Worm (Caenorhabditis elegans) whole organism, mixed stage, embryonic: ENCODE results near the gene fbxa-105.

Source experiments
- M03D4.4 ChIP-seq: sonication (generic microtip); optimal IDR thresholded peaks from 2 replicates; lab custom pipeline; 2017; ENCODE audit warnings: mild to moderate bottlenecking, missing genetic modification characterization, missing compliant biosample characterization
- bed-3 ChIP-seq: fragments of 200-800 bp; sonication (Bioruptor generic); optimal IDR thresholded peaks from 3 replicates; lab custom pipeline; 2018; ENCODE audit warnings: mild to moderate bottlenecking, missing genetic modification characterization, moderate library complexity, missing compliant biosample characterization
- ceh-39 ChIP-seq: fragments of 150-350 bp; optimal IDR thresholded peaks from 2 replicates; lab custom pipeline; 2014; ENCODE audit warnings: missing biosample characterization, missing genetic modification characterization
- ceh-43 ChIP-seq: fragments of 200-800 bp; sonication (Bioruptor generic); optimal IDR thresholded peaks from 2 replicates; lab custom pipeline; 2018; ENCODE audit warnings: mild to moderate bottlenecking, missing genetic modification characterization, moderate library complexity, missing compliant biosample characterization
- ceh-83 ChIP-seq: fragments of 200-800 bp; sonication (Bioruptor generic); optimal IDR thresholded peaks from 2 replicates; lab custom pipeline; 2018; ENCODE audit warnings: mild to moderate bottlenecking, missing genetic modification characterization, missing compliant biosample characterization
- ces-1 ChIP-seq: fragments of 150-350 bp; optimal IDR thresholded peaks from 2 replicates; lab custom pipeline; 2014; ENCODE audit warnings: missing biosample characterization, missing genetic modification reagents, missing genetic modification characterization
- cnd-1 ChIP-seq: fragments of 200-800 bp; sonication (Bioruptor generic); optimal IDR thresholded peaks from 2 replicates; lab custom pipeline; 2018; ENCODE audit warnings: mild to moderate bottlenecking, missing genetic modification characterization, missing compliant biosample characterization
- elt-1 ChIP-seq: sonication (generic microtip); optimal IDR thresholded peaks from 2 replicates; lab custom pipeline; 2017; ENCODE audit warnings: missing genetic modification characterization, mild to moderate bottlenecking, missing compliant biosample characterization, antibody characterized with exemption, moderate library complexity, borderline replicate concordance; ENCODE audit not compliant: insufficient read depth
- elt-3 ChIP-seq: fragments of 150-350 bp; optimal IDR thresholded peaks from 2 replicates; lab custom pipeline; 2014; ENCODE audit warnings: missing biosample characterization, missing genetic modification characterization
- flh-1 ChIP-seq: fragments of 200-800 bp; sonication (Bioruptor generic); optimal IDR thresholded peaks from 2 replicates; lab custom pipeline; 2018; ENCODE audit warnings: mild to moderate bottlenecking, missing genetic modification characterization, moderate library complexity, missing compliant biosample characterization
- ham-2 ChIP-seq: fragments of 200-800 bp; sonication (Bioruptor generic); optimal IDR thresholded peaks from 2 replicates; lab custom pipeline; 2018; ENCODE audit warnings: mild to moderate bottlenecking, missing genetic modification characterization, missing compliant biosample characterization
- hlh-1 ChIP-seq: fragments of 150-350 bp; optimal IDR thresholded peaks from 2 replicates; lab custom pipeline; 2014; ENCODE audit warnings: missing biosample characterization, missing genetic modification reagents, missing genetic modification characterization
- lin-13 ChIP-seq: fragments of 150-350 bp; optimal IDR thresholded peaks from 2 replicates; lab custom pipeline; 2014; ENCODE audit warnings: missing biosample characterization, missing genetic modification characterization
- lsy-2 ChIP-seq: fragments of 150-350 bp; optimal IDR thresholded peaks from 2 replicates; lab custom pipeline; 2014; ENCODE audit warnings: missing biosample characterization, missing genetic modification characterization
- mab-5 ChIP-seq: fragments of 150-350 bp; optimal IDR thresholded peaks from 2 replicates; lab custom pipeline; 2014; ENCODE audit warnings: missing biosample characterization, missing genetic modification characterization
- mep-1 ChIP-seq: fragments of 150-350 bp; optimal IDR thresholded peaks from 2 replicates; lab custom pipeline; 2017; ENCODE audit warnings: missing biosample characterization, missing genetic modification reagents, missing genetic modification characterization, inconsistent platforms
- mls-2 ChIP-seq: sonication (generic microtip); optimal IDR thresholded peaks from 2 replicates; lab custom pipeline; 2016; ENCODE audit warnings: mild to moderate bottlenecking, missing genetic modification characterization, moderate library complexity, missing compliant biosample characterization
- nhr-12 ChIP-seq: fragments of 150-350 bp; optimal IDR thresholded peaks from 2 replicates; lab custom pipeline; 2014; ENCODE audit warnings: missing biosample characterization, missing genetic modification characterization
- nhr-2 ChIP-seq: fragments of 150-350 bp; optimal IDR thresholded peaks from 2 replicates; lab custom pipeline; 2014; ENCODE audit warnings: missing biosample characterization, missing genetic modification characterization
- nhr-237 ChIP-seq: fragments of 150-350 bp; optimal IDR thresholded peaks from 2 replicates; lab custom pipeline; 2014; ENCODE audit warnings: missing biosample characterization, missing genetic modification characterization
- nhr-28 ChIP-seq: fragments of 150-350 bp; optimal IDR thresholded peaks from 2 replicates; lab custom pipeline; 2014; ENCODE audit warnings: missing biosample characterization, missing genetic modification characterization
- nhr-76 ChIP-seq: sonication (generic microtip); optimal IDR thresholded peaks from 2 replicates; lab custom pipeline; 2017; ENCODE audit warnings: missing biosample characterization, missing genetic modification characterization
- pha-4 ChIP-seq: fragments of 150-350 bp; optimal IDR thresholded peaks from 2 replicates; lab custom pipeline; 2018; ENCODE audit warnings: missing biosample characterization, missing genetic modification reagents, missing genetic modification characterization
- sem-2 ChIP-seq: fragments of 200-800 bp; sonication (Bioruptor generic); optimal IDR thresholded peaks from 2 replicates; lab custom pipeline; 2018; ENCODE audit warnings: mild to moderate bottlenecking, missing genetic modification characterization, missing compliant biosample characterization
- snpc-4 ChIP-seq: fragments of 150-350 bp; optimal IDR thresholded peaks from 2 replicates; lab custom pipeline; 2014; ENCODE audit warnings: missing biosample characterization, missing genetic modification characterization
- sptf-1 ChIP-seq: sonication (generic microtip); optimal IDR thresholded peaks from 2 replicates; lab custom pipeline; 2017; ENCODE audit warnings: mild to moderate bottlenecking, missing genetic modification characterization, moderate library complexity, missing compliant biosample characterization
- tbx-8 ChIP-seq: fragments of 200-800 bp; sonication (Bioruptor generic); optimal IDR thresholded peaks from 2 replicates; lab custom pipeline; 2018; ENCODE audit warnings: mild to moderate bottlenecking, missing genetic modification characterization, moderate library complexity, missing compliant biosample characterization
- unc-120 ChIP-seq: sonication (generic microtip); optimal IDR thresholded peaks from 2 replicates; lab custom pipeline; 2017; ENCODE audit warnings: missing genetic modification characterization, missing compliant biosample characterization; ENCODE audit not compliant: poor library complexity, severe bottlenecking
- unc-39 ChIP-seq: fragments of 150-350 bp; optimal IDR thresholded peaks from 2 replicates; lab custom pipeline; 2014; ENCODE audit warnings: missing biosample characterization, missing genetic modification characterization
- unc-62 ChIP-seq: fragments of 150-350 bp; optimal IDR thresholded peaks from 2 replicates; lab custom pipeline; 2014; ENCODE audit warnings: missing biosample characterization, missing genetic modification reagents, missing genetic modification characterization
- zip-8 ChIP-seq: fragments of 150-350 bp; optimal IDR thresholded peaks from 2 replicates; lab custom pipeline; 2014; ENCODE audit warnings: missing biosample characterization, missing genetic modification characterization
- ztf-11 ChIP-seq: fragments of 150-350 bp; optimal IDR thresholded peaks from 2 replicates; lab custom pipeline; 2014; ENCODE audit warnings: missing biosample characterization, missing genetic modification characterization

Gene fbxa-105

DNA sequence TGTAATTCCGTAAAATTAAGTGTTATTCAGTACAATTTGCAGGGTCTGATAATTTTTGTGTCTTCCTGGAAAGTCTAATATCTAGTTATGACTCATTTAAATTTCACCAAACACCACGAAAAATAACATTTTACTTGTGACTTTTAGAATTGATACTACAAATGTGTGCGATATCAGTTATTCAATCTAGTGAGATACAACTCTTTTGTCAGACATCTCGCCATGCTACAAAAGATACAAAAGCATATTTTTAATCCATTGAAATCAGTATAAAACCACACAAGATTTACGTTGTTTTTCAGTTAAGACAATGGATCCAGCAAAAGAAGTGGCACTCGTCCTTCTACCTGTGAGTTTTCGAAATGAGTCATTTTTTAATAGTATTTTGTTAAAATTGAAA is 17.7 kb downstream of the fbxa-105 start, which contains the start of gene srx-56:
TSS of gene srx-56 (plus strand) at position 301 of the 400 bp plus-strand sequence.
- TF ChIP-seq unc-39 (no peak), lin-13 (tag; lab: Kevin White, UChicago) (no peak), mls-2 (tag; lab: Kevin White, UChicago) (no peak), unc-120 (no peak), sem-2 (GFP tag; lab: Kevin White, UChicago) (no peak), ceh-83 (GFP tag; lab: Kevin White, UChicago) (no peak), lsy-2 (tag; lab: Kevin White, UChicago) (no peak), ceh-39 (tag; lab: Kevin White, UChicago) (no peak), snpc-4 (tag; lab: Kevin White, UChicago) (no peak), nhr-28 (tag; lab: Kevin White, UChicago) (no peak), sptf-1 (tag; lab: Kevin White, UChicago) (no peak), nhr-76 (tag; lab: Kevin White, UChicago) (no peak)

DNA sequence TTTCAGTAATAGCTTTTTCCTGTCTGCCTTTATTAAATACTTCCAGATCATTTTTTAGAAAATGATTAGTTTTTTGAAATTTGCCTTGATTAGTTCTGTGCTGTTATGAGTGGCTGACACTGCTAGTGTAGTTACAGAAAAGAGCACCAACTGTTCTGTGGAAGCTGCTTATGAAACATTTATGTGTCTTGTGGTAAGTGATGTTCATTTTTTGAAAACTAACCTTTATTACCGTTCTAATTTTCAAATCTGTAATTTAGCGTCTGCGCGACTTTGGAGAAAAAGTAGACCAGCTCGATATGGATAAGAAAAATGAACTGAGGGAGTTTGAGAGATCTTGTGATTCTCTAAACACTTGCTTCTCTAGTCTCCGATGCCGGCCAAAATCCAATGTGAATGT is 22.3 kb downstream of the fbxa-105 start, which contains the start of gene srj-14:
TSS of gene srj-14 (plus strand) at position 131 of the 400 bp plus-strand sequence.
- no peak for TF ChIP-seq sem-2 (GFP tag; lab: Kevin White, UChicago)
- TF ChIP-seq ztf-11 (tag; lab: Kevin White, UChicago) = no peak
- no peak for TF ChIP-seq elt-3 (tag; lab: Kevin White, UChicago)
- TF ChIP-seq nhr-237 (tag; lab: Kevin White, UChicago) = no peak
- no peak for TF ChIP-seq M03D4.4
- no peak for TF ChIP-seq sptf-1 (tag; lab: Kevin White, UChicago)
- no peak for TF ChIP-seq pha-4 (tag; lab: Kevin White, UChicago)
- no peak for TF ChIP-seq ceh-43 (GFP tag; lab: Kevin White, UChicago)
- no peak for TF ChIP-seq mab-5 (tag; lab: Kevin White, UChicago)
- TF ChIP-seq cnd-1 (tag; lab: Kevin White, UChicago) = no peak
- TF ChIP-seq lsy-2 (tag; lab: Kevin White, UChicago) = no peak
- TF ChIP-seq tbx-8 (GFP tag; lab: Kevin White, UChicago) = no peak
- no peak for TF ChIP-seq unc-39

DNA sequence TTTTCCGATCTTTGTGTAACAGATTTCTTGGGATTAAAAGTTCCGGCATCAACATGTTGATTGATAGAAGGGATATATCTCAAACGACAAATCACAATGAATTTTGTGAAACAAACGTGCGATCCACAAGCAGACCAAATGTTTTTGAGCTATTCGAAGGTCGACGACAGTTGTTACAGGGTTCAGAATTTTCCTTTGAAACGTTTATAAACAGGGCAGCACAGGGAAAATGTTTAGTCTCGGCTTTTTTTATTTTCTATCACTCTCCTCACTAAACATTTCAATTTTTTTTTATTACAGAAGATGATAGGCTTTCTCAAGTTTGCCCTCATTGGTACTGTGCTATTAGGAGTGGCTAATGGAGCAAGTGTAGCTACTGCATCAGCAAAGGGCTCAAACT is 26.9 kb downstream of the fbxa-105 start, which contains the start of gene exc-13:
TSS of gene exc-13 (plus strand) at position 301 of the 400 bp plus-strand sequence.
- TF ChIP-seq elt-1 (tag; lab: Kevin White, UChicago) (no peak), ceh-39 (tag; lab: Kevin White, UChicago) (no peak), bed-3 (no peak), M03D4.4 (no peak), mls-2 (tag; lab: Kevin White, UChicago) (no peak)

DNA sequence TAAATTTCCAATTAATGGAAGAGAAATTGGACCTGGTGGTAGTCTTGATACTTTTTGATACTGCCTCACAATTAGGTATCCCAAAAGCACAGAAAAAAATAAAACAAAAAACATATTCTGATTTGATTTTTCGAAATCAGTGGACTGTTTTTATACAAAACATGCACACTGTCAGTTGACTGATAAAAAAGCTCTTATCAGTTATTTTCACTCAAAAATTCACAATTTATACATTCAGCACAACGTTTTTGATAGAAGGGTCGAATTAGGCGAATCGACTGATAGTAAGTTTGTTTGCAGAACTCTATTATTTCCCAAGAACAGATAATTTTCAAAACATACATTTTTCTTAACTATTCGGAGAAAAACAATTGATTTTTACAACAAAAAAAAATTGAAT is 27.8 kb downstream of the fbxa-105 start, which contains the start of gene cyp-35A2:
TSS of gene cyp-35A2 (minus strand) at position 124 of the 400 bp plus-strand sequence.
- TF ChIP-seq nhr-12 (tag; lab: Kevin White, UChicago) = no peak
- no peak for TF ChIP-seq unc-120
- no peak for TF ChIP-seq lin-13 (tag; lab: Kevin White, UChicago)
- TF ChIP-seq nhr-2 (tag; lab: Kevin White, UChicago) = no peak
- TF ChIP-seq ham-2 (GFP tag; lab: Kevin White, UChicago) = no peak
- TF ChIP-seq nhr-76 (tag; lab: Kevin White, UChicago) = no peak
- no peak for TF ChIP-seq M03D4.4
- no peak for TF ChIP-seq unc-62
- no peak for TF ChIP-seq lsy-2 (tag; lab: Kevin White, UChicago)
- TF ChIP-seq sem-2 (GFP tag; lab: Kevin White, UChicago) = no peak
- TF ChIP-seq mls-2 (tag; lab: Kevin White, UChicago) = no peak
- TF ChIP-seq ces-1 (GFP tag; lab: Kevin White, UChicago) = no peak
- TF ChIP-seq flh-1 = no peak
- no peak for TF ChIP-seq ceh-43 (GFP tag; lab: Kevin White, UChicago)
- TF ChIP-seq mep-1 = no peak
- no peak for TF ChIP-seq tbx-8 (GFP tag; lab: Kevin White, UChicago)

DNA sequence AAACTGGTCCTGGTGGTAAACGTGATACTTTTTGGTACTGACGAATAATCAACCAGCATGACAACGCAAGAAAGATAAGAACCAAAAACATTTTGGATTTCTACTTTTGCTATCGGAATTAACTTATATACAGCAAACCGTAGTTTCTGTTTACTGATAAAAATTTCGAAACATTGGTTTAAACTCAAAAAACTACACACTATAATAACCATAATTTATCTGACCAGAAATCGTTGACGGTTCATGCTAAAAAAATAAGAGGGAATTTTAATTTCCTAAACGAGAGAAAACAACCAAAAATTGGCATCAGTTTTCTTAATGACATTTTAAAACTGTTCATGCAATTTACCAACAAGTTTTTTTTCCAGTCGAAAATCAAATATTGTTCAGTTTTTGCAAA is 30.2 kb downstream of the fbxa-105 start, which contains the start of gene cyp-35A1:
TSS of gene cyp-35A1 (minus strand) at position 101 of the 400 bp plus-strand sequence.
- TF ChIP-seq elt-1 (tag; lab: Kevin White, UChicago) (no peak), mab-5 (tag; lab: Kevin White, UChicago) (no peak), lin-13 (tag; lab: Kevin White, UChicago) (no peak), tbx-8 (GFP tag; lab: Kevin White, UChicago) (no peak), zip-8 (tag; lab: Kevin White, UChicago) (no peak), nhr-76 (tag; lab: Kevin White, UChicago) (no peak), ham-2 (GFP tag; lab: Kevin White, UChicago) (no peak), nhr-2 (tag; lab: Kevin White, UChicago) (no peak), hlh-1 (no peak), ceh-83 (GFP tag; lab: Kevin White, UChicago) (no peak), flh-1 (no peak), nhr-28 (tag; lab: Kevin White, UChicago) (no peak), lsy-2 (tag; lab: Kevin White, UChicago) (no peak), sptf-1 (tag; lab: Kevin White, UChicago) (no peak), sem-2 (GFP tag; lab: Kevin White, UChicago) (no peak), unc-120 (no peak), ceh-39 (tag; lab: Kevin White, UChicago) (no peak)
